Worm (Caenorhabditis elegans): ENCODE measurements around the gene unc-71.

unc-71 gene

DNA sequence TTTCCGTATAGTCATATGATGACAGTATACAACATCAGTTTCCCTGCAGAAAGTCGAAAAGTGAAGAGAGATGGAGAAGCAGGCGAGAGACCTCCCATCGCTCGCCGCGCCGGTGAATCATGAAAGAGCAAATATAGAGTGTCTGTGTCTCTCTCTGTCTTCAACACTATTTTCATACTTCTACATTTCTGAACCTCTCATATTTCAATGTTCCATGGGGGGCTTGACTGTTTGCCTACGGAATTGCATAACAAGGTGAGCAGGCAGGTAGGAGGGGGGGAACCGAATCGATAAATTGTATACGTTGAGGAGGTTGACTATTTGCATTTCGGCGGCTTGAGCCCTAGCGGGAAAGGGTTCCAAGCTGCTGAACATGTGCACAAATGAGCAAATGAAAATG is 28.3 kb upstream of the unc-71 start (continued):
- TF ChIP-seq repo-1 (tag; optimal IDR thresholded peaks at IDR 0.05) (no peak), D2030.7 (GFP tag; IDR thresholded peaks at IDR 0.05) (no peak), aptf-2 (GFP tag; conservative IDR thresholded peaks at IDR 0.05) (0 out of 2 replicates have a peak, but pooled peaks have one; percentile 11), cebp-2 (GFP tag; IDR thresholded peaks at IDR 0.05) (no peak), chd-7 (tag; optimal IDR thresholded peaks at IDR 0.05) (no peak), Y53F4B.3 (GFP tag; IDR thresholded peaks at IDR 0.05) (no peak), him-1 (tag; optimal IDR thresholded peaks at IDR 0.05) (no peak), madf-8 (GFP tag; conservative IDR thresholded peaks at IDR 0.05) (no peak), hrde-1 (tag; optimal IDR thresholded peaks at IDR 0.05; ENCODE audit: borderline replicate concordance) (no peak), tbp1 (GFP tag; optimal IDR thresholded peaks at IDR 0.05) (no peak), ceh-40 (GFP tag; IDR thresholded peaks at IDR 0.05) (no peak), F23B12.7 (tag; optimal IDR thresholded peaks at IDR 0.05; ENCODE audit: insufficient read depth) (no peak), snpc-3.4 (tag; optimal IDR thresholded peaks at IDR 0.05) (no peak), ceh-79 (tag; optimal IDR thresholded peaks at IDR 0.05) (no peak), dpff-1 (tag; optimal IDR thresholded peaks at IDR 0.05) (no peak), lin-26 (GFP tag; IDR thresholded peaks at IDR 0.05) (no peak), nhr-80 (tag; optimal IDR thresholded peaks at IDR 0.05) (peak; percentile 71), C17E4.6 (GFP tag; IDR thresholded peaks at IDR 0.05) (no peak), let-526 (GFP tag; IDR thresholded peaks at IDR 0.05) (no peak), hmg-20 (GFP tag; IDR thresholded peaks at IDR 0.05) (no peak), B0035.1 (tag; optimal IDR thresholded peaks at IDR 0.05) (no peak), dox-1 (GFP tag; IDR thresholded peaks at IDR 0.05) (peak; percentile 48; the same call in 1 of the 2 replicates), T26A5.8 (tag; optimal IDR thresholded peaks at IDR 0.05) (no peak), rcor-1 (GFP tag; IDR thresholded peaks at IDR 0.05) (no peak), ceh-91 (GFP tag; IDR thresholded peaks at IDR 0.05) (no peak), F55B11.4 (tag; optimal IDR thresholded peaks at IDR 0.05; ENCODE audit: borderline replicate concordance, insufficient read depth) (no peak), attf-3 (GFP tag; conservative IDR thresholded peaks at IDR 0.05) (no peak), zfh-2 (GFP tag; conservative IDR thresholded peaks at IDR 0.05) (no peak; the same call in 1 of the 2 replicates), ztf-25 (GFP tag; IDR thresholded peaks at IDR 0.05) (0 out of 2 replicates have a peak, but pooled peaks have one; percentile 26), ekl-4 (GFP tag; IDR thresholded peaks at IDR 0.05) (no peak), cebp-1 (GFP tag; IDR thresholded peaks at IDR 0.05) (no peak), cebp-1 (tag; optimal IDR thresholded peaks at IDR 0.05) (peak; percentile 48), sea-2 (GFP tag; IDR thresholded peaks at IDR 0.05) (no peak), egl-44 (GFP tag; IDR thresholded peaks at IDR 0.05) (no peak), pha-4 (tag; optimal IDR thresholded peaks at IDR 0.05) (no peak), mes-4 (tag; optimal IDR thresholded peaks at IDR 0.05) (no peak), F10E7.11 (tag; optimal IDR thresholded peaks at IDR 0.05) (no peak)

DNA sequence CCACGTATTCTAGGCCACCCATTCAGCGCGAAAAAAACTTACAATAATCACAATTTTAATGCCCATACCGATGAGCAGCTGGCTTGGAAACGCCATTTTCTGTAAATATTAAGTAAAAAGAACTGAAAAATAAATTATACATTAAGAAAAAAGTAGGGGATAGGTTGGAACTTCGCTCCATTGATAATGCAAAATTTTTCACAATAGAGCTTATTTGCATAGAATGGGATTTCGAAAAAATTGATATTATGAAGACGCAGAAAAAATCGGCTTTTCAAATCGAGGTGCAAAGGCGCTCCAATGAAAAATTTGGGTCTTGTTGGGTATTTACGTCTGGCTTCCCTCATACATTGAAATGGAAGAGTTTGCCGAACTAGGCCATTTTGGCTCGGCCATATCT is 27.0 kb upstream of the unc-71 start, which contains the start of gene Y37D8A.16:
TSS of gene Y37D8A.16 (minus strand) at position 101 of the 400 bp plus-strand sequence.
- TF ChIP-seq ztf-25 (GFP tag; IDR thresholded peaks at IDR 0.05): no peak
- no peak for TF ChIP-seq B0035.1 (tag; optimal IDR thresholded peaks at IDR 0.05)
- TF ChIP-seq athp-1 (tag; optimal IDR thresholded peaks at IDR 0.05): no peak

DNA sequence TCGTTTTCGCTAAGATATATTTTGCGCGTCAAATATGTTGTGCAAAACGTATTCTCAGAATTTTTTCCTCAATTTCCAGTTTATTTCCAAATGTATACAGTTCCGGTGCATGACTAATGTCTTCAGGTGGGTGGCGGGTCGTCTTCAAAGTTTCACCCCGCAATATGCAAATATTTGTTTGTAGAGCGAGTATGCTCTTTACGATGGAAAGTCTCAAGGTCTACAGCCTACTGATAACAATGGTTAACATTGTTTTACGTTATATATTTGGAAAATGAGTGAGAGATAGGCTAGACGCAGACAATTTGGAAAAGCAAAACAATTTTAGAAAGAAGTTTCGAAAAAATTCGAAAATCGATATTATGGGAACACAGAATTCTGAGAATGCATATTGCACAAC is 26.3 kb upstream of the unc-71 start:
- TF ChIP-seq bed-1 (GFP tag; IDR thresholded peaks at IDR 0.05) (no peak), F55B11.4 (tag; optimal IDR thresholded peaks at IDR 0.05; ENCODE audit: borderline replicate concordance, insufficient read depth) (no peak), K11D2.4 (GFP tag; IDR thresholded peaks at IDR 0.05) (no peak), C06A6.2 (GFP tag; conservative IDR thresholded peaks at IDR 0.05) (no peak), repo-1 (tag; optimal IDR thresholded peaks at IDR 0.05) (no peak), him-1 (tag; optimal IDR thresholded peaks at IDR 0.05) (no peak), let-526 (GFP tag; IDR thresholded peaks at IDR 0.05) (no peak), ceh-40 (GFP tag; IDR thresholded peaks at IDR 0.05) (no peak), madf-6 (GFP tag; IDR thresholded peaks at IDR 0.05) (no peak), bed-2 (GFP tag; IDR thresholded peaks at IDR 0.05) (no peak), fkh-3 (tag; optimal IDR thresholded peaks at IDR 0.05) (no peak), snpc-3.4 (tag; optimal IDR thresholded peaks at IDR 0.05) (no peak), ceh-100 (GFP tag; IDR thresholded peaks at IDR 0.05) (no peak), rpc-1 (optimal IDR thresholded peaks at IDR 0.05) (no peak), rpc-1 (tag; optimal IDR thresholded peaks at IDR 0.05) (no peak), ets-4 (GFP tag; optimal IDR thresholded peaks at IDR 0.05) (no peak)

Data from whole organism, young adult.